Fruit fly (Drosophila melanogaster) whole organism, pupa: Measurements from ENCODE around the gene CG9263.

Source experiments
- CG10348 ChIP-seq: fragments of 200-800 bp; sonication (Bioruptor generic); IDR thresholded peaks from 2 replicates; pipeline ENCODE4 v1.3.6; 2022; ENCODE audit warnings: missing biosample characterization, missing genetic modification characterization
- CG13204 ChIP-seq: fragments of 200-800 bp; sonication (Bioruptor generic); optimal IDR thresholded peaks from 2 replicates; lab custom pipeline; 2018; ENCODE audit warnings: missing biosample characterization, mild to moderate bottlenecking, missing genetic modification characterization, moderate library complexity
- CG14655 ChIP-seq: fragments of 200-800 bp; sonication (Bioruptor generic); optimal IDR thresholded peaks from 3 replicates; lab custom pipeline; 2017; ENCODE audit warnings: mild to moderate bottlenecking, missing biosample characterization, missing genetic modification reagents, missing genetic modification characterization
- CG15710 ChIP-seq: fragments of 200-800 bp; sonication (Bioruptor generic); optimal IDR thresholded peaks from 2 replicates; lab custom pipeline; 2018; ENCODE audit warnings: missing biosample characterization, mild to moderate bottlenecking, missing genetic modification characterization, moderate library complexity
- CG17806 ChIP-seq: fragments of 200-800 bp; sonication (Bioruptor generic); optimal IDR thresholded peaks from 2 replicates; lab custom pipeline; 2018; ENCODE audit warnings: missing biosample characterization, mild to moderate bottlenecking, missing genetic modification characterization, moderate library complexity
- CG34367 ChIP-seq: fragments of 200-800 bp; sonication (Bioruptor generic); optimal IDR thresholded peaks from 2 replicates; lab custom pipeline; 2018; ENCODE audit warnings: missing biosample characterization, mild to moderate bottlenecking, missing genetic modification characterization
- Pif1A ChIP-seq: fragments of 200-800 bp; sonication (Bioruptor generic); optimal IDR thresholded peaks from 3 replicates; lab custom pipeline; 2016; ENCODE audit warnings: missing biosample characterization, missing genetic modification characterization
- gl ChIP-seq: fragments of 200-800 bp; sonication (Bioruptor generic); optimal IDR thresholded peaks from 2 replicates; lab custom pipeline; 2018; ENCODE audit warnings: missing biosample characterization, mild to moderate bottlenecking, missing genetic modification characterization

DNA sequence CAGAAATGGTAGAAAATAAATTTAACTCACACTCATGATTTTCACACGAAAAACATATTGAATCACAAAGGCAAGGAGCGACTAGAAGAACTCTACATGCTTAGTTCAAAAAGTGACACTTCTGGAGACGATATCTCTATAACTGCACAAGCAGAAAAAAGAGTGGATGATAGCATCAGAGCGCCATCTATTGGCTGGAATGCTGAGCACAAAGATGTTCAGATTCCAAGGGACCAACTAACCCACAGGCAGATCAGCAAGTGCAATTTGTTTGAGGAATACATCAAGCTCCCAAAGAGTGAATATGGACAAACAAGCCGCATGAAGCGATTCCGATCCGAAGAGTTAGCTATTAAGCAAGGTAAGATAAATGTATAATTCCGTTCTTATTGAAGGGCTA lies 1.7 kb downstream of the CG9263 start, which contains the start of gene CG16852:
- TF ChIP-seq CG14655 (GFP tag; lab: Kevin White, UChicago) (no peak), CG13204 (no peak), CG15710 (tag; lab: Kevin White, UChicago) (no peak), gl (tag; lab: Kevin White, UChicago) (no peak), CG17806 (no peak), Pif1A (GFP tag; lab: Kevin White, UChicago) (no peak), CG10348 (GFP tag; lab: Robert Waterston, UW) (no peak), CG34367 (tag; lab: Kevin White, UChicago) (no peak)
